Worm (Caenorhabditis elegans) whole organism, L4 larva: ENCODE results near the gene tcl-2.

Experiments used
- F10B5.3 ChIP-seq: sonication (generic microtip); optimal IDR thresholded peaks from 2 replicates; lab custom pipeline; 2016; ENCODE audit warnings: mild to moderate bottlenecking, missing genetic modification characterization, missing compliant biosample characterization
- F26F4.8 ChIP-seq: fragments of 200-800 bp; sonication (Bioruptor generic); conservative IDR thresholded peaks from 2 replicates; pipeline ENCODE4 v1.3.6; 2022; ENCODE audit warnings: missing genetic modification characterization, missing compliant biosample characterization
- F44E2.7 ChIP-seq: fragments of 200-800 bp; sonication (Bioruptor generic); IDR thresholded peaks from 2 replicates; pipeline ENCODE4 v2.1.2; 2022; ENCODE audit warnings: missing genetic modification characterization, missing compliant biosample characterization
- T26A8.4 ChIP-seq: fragments of 200-800 bp; sonication (Bioruptor generic); IDR thresholded peaks from 2 replicates; pipeline ENCODE4 v1.3.6; 2022; ENCODE audit warnings: missing genetic modification characterization, missing compliant biosample characterization
- ZK546.5 ChIP-seq, 2 experiments: sonication (generic microtip); optimal IDR thresholded peaks; 2 replicates each; lab custom pipeline; 2017; ENCODE audit warnings: missing biosample characterization in 2 of 2, missing genetic modification characterization in 2 of 2
- ceh-44 ChIP-seq: fragments of 200-800 bp; sonication (Bioruptor generic); IDR thresholded peaks from 2 replicates; pipeline ENCODE4 v1.3.6; 2022; ENCODE audit warnings: missing genetic modification reagents, missing genetic modification characterization, missing compliant biosample characterization
- ceh-82 ChIP-seq: sonication (generic microtip); optimal IDR thresholded peaks from 2 replicates; lab custom pipeline; 2017; ENCODE audit warnings: missing biosample characterization, missing genetic modification characterization
- daf-12 ChIP-seq: fragments of 150-350 bp; optimal IDR thresholded peaks from 2 replicates; lab custom pipeline; 2014; ENCODE audit warnings: missing biosample characterization, missing genetic modification reagents, missing genetic modification characterization
- daf-16 ChIP-seq, 3 experiments: sonication (generic microtip); optimal IDR thresholded peaks; 2 replicates each; lab custom pipeline; 2016 to 2017; ENCODE audit warnings: missing genetic modification characterization in 3 of 3, missing genetic modification reagents in 3 of 3, mild to moderate bottlenecking in 2 of 3, missing compliant biosample characterization in 2 of 3, missing biosample characterization in 1 of 3, moderate library complexity in 1 of 3
- daf-8 ChIP-seq: fragments of 200-800 bp; sonication (Bioruptor generic); IDR thresholded peaks from 2 replicates; pipeline ENCODE4 v1.3.6; 2022; ENCODE audit warnings: missing genetic modification characterization, missing compliant biosample characterization
- dmd-8 ChIP-seq: fragments of 200-800 bp; sonication (Bioruptor generic); IDR thresholded peaks from 2 replicates; pipeline ENCODE4 v1.3.6; 2022; ENCODE audit warnings: missing genetic modification characterization, missing compliant biosample characterization
- dmd-9 ChIP-seq: fragments of 200-800 bp; sonication (Bioruptor generic); IDR thresholded peaks from 2 replicates; pipeline ENCODE4 v1.3.6; 2022; ENCODE audit warnings: missing genetic modification reagents, missing genetic modification characterization, missing compliant biosample characterization
- gei-8 ChIP-seq: fragments of 200-800 bp; sonication (Bioruptor generic); optimal IDR thresholded peaks from 2 replicates; lab custom pipeline; 2018; ENCODE audit warnings: mild to moderate bottlenecking, missing genetic modification characterization, missing compliant biosample characterization
- jun-1 ChIP-seq: fragments of 150-350 bp; optimal IDR thresholded peaks from 2 replicates; lab custom pipeline; 2014; ENCODE audit warnings: missing biosample characterization, missing genetic modification reagents, missing genetic modification characterization
- lim-7 ChIP-seq: fragments of 200-800 bp; sonication (Bioruptor generic); IDR thresholded peaks from 2 replicates; pipeline ENCODE4 v1.3.6; 2022; ENCODE audit warnings: missing genetic modification characterization, missing compliant biosample characterization
- lin-1 ChIP-seq: fragments of 200-800 bp; sonication (Bioruptor generic); IDR thresholded peaks from 2 replicates; pipeline ENCODE4 v1.3.6; 2022; ENCODE audit warnings: missing genetic modification reagents, missing genetic modification characterization, missing compliant biosample characterization
- lin-13 ChIP-seq: fragments of 150-350 bp; optimal IDR thresholded peaks from 2 replicates; lab custom pipeline; 2014; ENCODE audit warnings: missing biosample characterization, missing genetic modification reagents, missing genetic modification characterization
- lin-39 ChIP-seq: fragments of 150-350 bp; optimal IDR thresholded peaks from 2 replicates; lab custom pipeline; 2014; ENCODE audit warnings: missing biosample characterization, missing genetic modification reagents, missing genetic modification characterization
- lsy-2 ChIP-seq, 2 experiments: fragments of 150-350 bp in 1 of 2; sonication (generic microtip) in 1 of 2; optimal IDR thresholded peaks; 2 replicates each; lab custom pipeline; 2014 to 2017; ENCODE audit warnings: missing biosample characterization in 2 of 2, missing genetic modification characterization in 2 of 2
- madf-5 ChIP-seq, 2 experiments: fragments of 200-800 bp; sonication (Bioruptor generic); IDR thresholded peaks; 2 replicates each; pipeline ENCODE4 v1.3.6; 2022; ENCODE audit warnings: missing compliant biosample characterization in 2 of 2, missing genetic modification characterization in 2 of 2
- nhr-77 ChIP-seq: fragments of 150-350 bp; optimal IDR thresholded peaks from 2 replicates; lab custom pipeline; 2014; ENCODE audit warnings: missing biosample characterization, missing genetic modification characterization
- pha-4 ChIP-seq, 2 experiments: fragments of 150-350 bp in 1 of 2; fragments of 200-800 bp in 1 of 2; sonication (Bioruptor generic) in 1 of 2; IDR thresholded peaks in 1 of 2; optimal IDR thresholded peaks in 1 of 2; 2 replicates each; pipeline versions ENCODE4 v1.3.6 to Lab custom; 2014 to 2022; ENCODE audit warnings: missing genetic modification characterization in 2 of 2, missing genetic modification reagents in 2 of 2, missing biosample characterization in 1 of 2, missing compliant biosample characterization in 1 of 2
- snpc-1.2 ChIP-seq: fragments of 200-800 bp; sonication (Bioruptor generic); IDR thresholded peaks from 2 replicates; pipeline ENCODE4 v1.3.6; 2022; ENCODE audit warnings: missing genetic modification reagents, missing genetic modification characterization, missing compliant biosample characterization
- snpc-4 ChIP-seq: fragments of 150-350 bp; optimal IDR thresholded peaks from 2 replicates; lab custom pipeline; 2014; ENCODE audit warnings: missing biosample characterization, missing genetic modification characterization
- tra-1 ChIP-seq: fragments of 200-800 bp; sonication (Bioruptor generic); IDR thresholded peaks from 2 replicates; pipeline ENCODE4 v1.3.6; 2022; ENCODE audit warnings: missing genetic modification reagents, missing genetic modification characterization, missing compliant biosample characterization
- unc-130 ChIP-seq: sonication (generic microtip); optimal IDR thresholded peaks from 2 replicates; lab custom pipeline; 2016; ENCODE audit warnings: missing genetic modification reagents, missing genetic modification characterization, missing compliant biosample characterization
- vab-7 ChIP-seq: fragments of 200-800 bp; sonication (Bioruptor generic); IDR thresholded peaks from 2 replicates; pipeline ENCODE4 v1.3.6; 2022; ENCODE audit warnings: missing genetic modification reagents, missing genetic modification characterization, missing compliant biosample characterization
- zip-11 ChIP-seq: fragments of 200-800 bp; sonication (Bioruptor generic); IDR thresholded peaks from 2 replicates; pipeline ENCODE4 v1.3.6; 2022; ENCODE audit warnings: missing genetic modification characterization, missing compliant biosample characterization

The tcl-2 gene

DNA sequence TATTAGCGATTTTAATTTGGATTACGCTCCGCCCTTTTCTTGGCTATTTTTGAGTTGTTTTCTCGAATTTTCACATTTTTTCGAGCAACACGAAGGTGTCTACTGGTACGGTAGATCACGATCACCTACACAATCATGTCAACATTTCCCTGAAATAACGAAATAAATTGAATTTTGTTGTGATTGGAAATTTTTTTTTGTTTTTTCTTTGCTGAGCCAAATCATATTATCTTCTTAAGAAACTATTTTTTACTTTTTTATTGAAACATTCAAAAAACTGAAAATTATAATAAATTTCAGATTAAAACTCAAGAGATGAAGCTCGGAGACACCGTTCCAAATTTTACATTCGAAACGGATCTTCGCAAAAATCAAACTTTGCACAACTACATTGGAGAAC lies 39.4 kb downstream of the tcl-2 start, which contains the start of gene prdx-6:
TSS of gene prdx-6 (plus strand) at position 301 of the 400 bp plus-strand sequence.
- TF ChIP-seq lim-7 (no peak), snpc-4 (tag; lab: Kevin White, UChicago) (no peak), jun-1 (tag; lab: Kevin White, UChicago) (no peak), ZK546.5 (tag; optimal IDR thresholded peaks at IDR 0.05; lab: Kevin White, UChicago) (no peak), F10B5.3 (no peak), madf-5 (GFP tag; IDR thresholded peaks at IDR 0.05; lab: Robert Waterston, UW) (no peak), zip-11 (GFP tag; lab: Robert Waterston, UW) (no peak), nhr-77 (tag; lab: Kevin White, UChicago) (no peak), daf-16 (GFP tag; optimal IDR thresholded peaks at IDR 0.05; lab: Kevin White, UChicago) (no peak), daf-16 (tag; optimal IDR thresholded peaks at IDR 0.05; lab: Kevin White, UChicago) (no peak), ceh-82 (tag; lab: Kevin White, UChicago) (no peak), F44E2.7 (GFP tag; lab: Robert Waterston, UW) (no peak), gei-8 (GFP tag; lab: Kevin White, UChicago) (no peak), lin-13 (no peak)

DNA sequence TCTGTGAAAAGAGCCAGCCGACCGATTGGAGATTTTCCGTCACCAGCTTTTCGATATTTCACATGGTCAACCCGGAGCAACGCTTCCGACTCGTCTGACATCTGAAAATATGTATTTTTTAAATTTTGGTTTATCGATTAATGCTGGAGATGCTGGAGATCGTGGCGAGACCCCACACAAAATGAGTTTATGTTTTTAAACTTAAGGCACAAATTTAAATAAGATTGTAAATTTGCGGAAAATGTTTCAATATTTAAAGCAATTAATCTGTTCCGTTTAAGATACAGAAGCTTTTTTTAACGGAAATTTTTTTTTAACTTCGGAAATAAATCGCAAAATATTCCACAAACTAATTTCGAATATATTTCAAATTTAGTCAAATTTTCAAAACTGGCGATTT lies 52.8 kb downstream of the tcl-2 start, which contains the start of gene gtf-2H1:
TSS of gene gtf-2H1 (minus strand) at position 101 of the 400 bp plus-strand sequence.
- TF ChIP-seq unc-130 (GFP tag; lab: Kevin White, UChicago), result no peak
- no peak for TF ChIP-seq vab-7 (GFP tag; lab: Robert Waterston, UW)
- no peak for TF ChIP-seq daf-8 (GFP tag; lab: Robert Waterston, UW)
- no peak for TF ChIP-seq T26A8.4 (GFP tag; lab: Robert Waterston, UW)
- no peak for TF ChIP-seq pha-4 (GFP tag; IDR thresholded peaks at IDR 0.05; lab: Robert Waterston, UW)
- no peak for TF ChIP-seq pha-4 (tag; optimal IDR thresholded peaks at IDR 0.05; lab: Kevin White, UChicago)
- TF ChIP-seq lsy-2 (tag; optimal IDR thresholded peaks at IDR 0.05; lab: Kevin White, UChicago), result no peak
- TF ChIP-seq dmd-9, result no peak
- TF ChIP-seq F26F4.8 (GFP tag; lab: Robert Waterston, UW), result no peak
- no peak for TF ChIP-seq snpc-1.2 (GFP tag; lab: Robert Waterston, UW)
- TF ChIP-seq tra-1 (GFP tag; lab: Robert Waterston, UW), result no peak
- no peak for TF ChIP-seq ceh-44 (GFP tag; lab: Robert Waterston, UW)
- no peak for TF ChIP-seq daf-12 (tag; lab: Kevin White, UChicago)
- no peak for TF ChIP-seq F44E2.7 (GFP tag; lab: Robert Waterston, UW)
- no peak for TF ChIP-seq dmd-8 (GFP tag; lab: Robert Waterston, UW)
- no peak for TF ChIP-seq lin-39 (tag; lab: Kevin White, UChicago)
- TF ChIP-seq lin-1 (GFP tag; lab: Robert Waterston, UW), result no peak
- no peak for TF ChIP-seq nhr-77 (tag; lab: Kevin White, UChicago)
